Worm (Caenorhabditis elegans): Measurements from ENCODE around the gene T25G12.11.

T25G12.11 gene

DNA sequence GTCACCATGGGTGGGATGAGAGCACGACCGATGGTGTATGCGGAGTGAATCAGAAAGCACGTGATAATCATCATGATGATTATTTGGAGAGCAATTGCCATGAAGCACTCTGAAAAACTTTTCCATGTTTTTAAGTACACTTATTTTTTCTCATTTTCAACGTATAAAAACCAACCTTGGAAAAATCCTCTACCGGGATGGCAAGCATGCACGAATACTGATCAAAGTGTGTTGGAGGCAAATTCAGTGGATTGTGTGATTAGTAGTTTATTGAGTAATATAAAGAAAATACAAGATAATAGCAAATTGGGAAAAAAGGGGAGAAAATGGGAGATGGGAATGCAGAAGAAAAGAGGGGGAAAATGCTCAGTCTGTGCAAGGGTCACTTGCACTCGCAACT, at the start of gene T25G12.11:
TSS of gene T25G12.11 (minus strand) at position 101 of the 400 bp plus-strand sequence.
- TF ChIP-seq nhr-12 (tag; optimal IDR thresholded peaks at IDR 0.05) (no peak), ceh-39 (tag; optimal IDR thresholded peaks at IDR 0.05) (no peak), cnd-1 (tag; optimal IDR thresholded peaks at IDR 0.05) (no peak), nhr-76 (tag; optimal IDR thresholded peaks at IDR 0.05) (no peak), sptf-1 (tag; optimal IDR thresholded peaks at IDR 0.05) (no peak), M03D4.4 (tag; optimal IDR thresholded peaks at IDR 0.05) (no peak), sem-2 (GFP tag; optimal IDR thresholded peaks at IDR 0.05) (no peak), flh-1 (GFP tag; optimal IDR thresholded peaks at IDR 0.05) (no peak), unc-120 (tag; optimal IDR thresholded peaks at IDR 0.05; ENCODE audit: poor library complexity, severe bottlenecking) (no peak)

DNA sequence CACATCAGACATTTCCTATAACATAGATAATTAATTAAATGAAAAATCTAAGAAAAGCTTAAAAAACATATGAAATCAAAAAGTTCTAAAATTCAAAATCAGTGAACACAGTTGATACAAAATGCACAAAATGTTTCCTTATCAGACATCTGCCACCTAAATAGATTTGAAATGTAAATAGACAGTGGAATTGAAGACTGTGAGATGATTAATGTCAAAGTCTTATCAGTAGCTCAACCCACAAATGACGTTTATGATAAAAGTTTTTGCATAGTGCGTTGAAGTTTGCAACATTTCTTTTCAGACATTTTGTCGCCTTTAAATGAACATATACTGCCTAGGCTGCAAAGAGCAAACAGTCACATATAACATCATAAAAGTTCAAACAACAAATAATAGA, 19.4 kb upstream of the T25G12.11 start, which contains the start of gene Y40C7B.4:
TSS of gene Y40C7B.4 (minus strand) at position 19 of the 400 bp plus-strand sequence.
- TF ChIP-seq blmp-1 (tag; optimal IDR thresholded peaks at IDR 0.05) (no peak), nhr-2 (tag; optimal IDR thresholded peaks at IDR 0.05) (no peak), M03D4.4 (tag; optimal IDR thresholded peaks at IDR 0.05) (no peak), nhr-12 (tag; optimal IDR thresholded peaks at IDR 0.05) (no peak), lin-13 (tag; optimal IDR thresholded peaks at IDR 0.05) (no peak), elt-3 (tag; optimal IDR thresholded peaks at IDR 0.05) (no peak), ceh-43 (GFP tag; optimal IDR thresholded peaks at IDR 0.05) (no peak), ham-2 (GFP tag; optimal IDR thresholded peaks at IDR 0.05) (no peak), mls-2 (tag; optimal IDR thresholded peaks at IDR 0.05) (no peak), zip-8 (tag; optimal IDR thresholded peaks at IDR 0.05) (no peak), pha-4 (tag; optimal IDR thresholded peaks at IDR 0.05) (no peak), mep-1 (tag; optimal IDR thresholded peaks at IDR 0.05) (no peak), mab-5 (tag; optimal IDR thresholded peaks at IDR 0.05) (no peak), flh-1 (GFP tag; optimal IDR thresholded peaks at IDR 0.05) (no peak), unc-62 (GFP tag; optimal IDR thresholded peaks at IDR 0.05) (no peak), nhr-237 (tag; optimal IDR thresholded peaks at IDR 0.05) (no peak), elt-1 (tag; optimal IDR thresholded peaks at IDR 0.05; ENCODE audit: borderline replicate concordance, insufficient read depth) (no peak), ces-1 (GFP tag; optimal IDR thresholded peaks at IDR 0.05) (no peak), unc-120 (tag; optimal IDR thresholded peaks at IDR 0.05; ENCODE audit: poor library complexity, severe bottlenecking) (no peak), lin-32 (GFP tag; optimal IDR thresholded peaks at IDR 0.05) (no peak)

DNA sequence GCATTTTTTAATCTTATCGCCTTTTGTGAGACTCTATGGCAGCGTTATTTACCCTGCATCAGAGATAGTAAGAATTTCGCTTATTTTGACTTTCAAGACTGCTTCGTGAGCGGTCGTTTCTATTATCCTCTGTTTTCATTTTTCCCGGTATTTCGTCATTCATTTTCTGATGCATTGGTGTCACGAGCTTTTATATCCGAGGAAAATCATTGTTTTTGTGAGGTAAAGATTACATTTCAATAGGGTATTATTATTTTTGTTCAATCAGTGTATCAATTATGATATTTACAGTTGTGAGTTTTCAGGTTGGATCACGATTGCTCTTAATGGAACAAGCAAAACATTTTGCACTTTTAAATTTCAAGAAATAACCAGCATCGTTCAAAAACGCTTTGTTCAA, 9.9 kb upstream of the T25G12.11 start:
- TF ChIP-seq lin-32 (GFP tag; optimal IDR thresholded peaks at IDR 0.05) (no peak), ztf-11 (tag; optimal IDR thresholded peaks at IDR 0.05) (no peak), tbx-8 (GFP tag; optimal IDR thresholded peaks at IDR 0.05) (no peak), lsy-2 (tag; optimal IDR thresholded peaks at IDR 0.05) (no peak), nhr-237 (tag; optimal IDR thresholded peaks at IDR 0.05) (no peak), sptf-1 (tag; optimal IDR thresholded peaks at IDR 0.05) (no peak), nhr-2 (tag; optimal IDR thresholded peaks at IDR 0.05) (no peak), nhr-12 (tag; optimal IDR thresholded peaks at IDR 0.05) (no peak), blmp-1 (tag; optimal IDR thresholded peaks at IDR 0.05) (no peak), bed-3 (GFP tag; optimal IDR thresholded peaks at IDR 0.05) (no peak)

DNA sequence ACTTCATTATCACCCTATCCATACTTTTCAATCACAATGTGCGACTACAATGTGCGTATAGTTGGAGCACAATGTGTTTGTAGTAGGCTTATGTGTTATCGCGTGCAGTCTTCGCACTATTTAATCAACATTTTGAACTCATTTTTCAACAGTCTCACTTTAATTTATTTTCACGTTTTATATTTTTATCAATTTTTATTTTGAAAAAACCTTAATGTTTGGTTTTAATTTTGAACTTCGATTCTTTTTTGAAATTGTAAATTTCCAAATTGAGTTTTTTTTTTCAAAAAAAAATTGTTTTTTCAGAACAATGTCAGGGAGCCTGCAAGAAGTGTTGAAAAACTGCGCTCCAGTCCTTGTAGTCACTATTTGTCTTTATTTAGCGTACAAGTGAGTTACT, 5.7 kb upstream of the T25G12.11 start, which contains the start of gene T25G12.13:
TSS of gene T25G12.13 (plus strand) at position 301 of the 400 bp plus-strand sequence.
- TF ChIP-seq blmp-1 (tag; optimal IDR thresholded peaks at IDR 0.05) = no peak
- no peak for TF ChIP-seq bed-3 (GFP tag; optimal IDR thresholded peaks at IDR 0.05)
- TF ChIP-seq hlh-1 (tag; optimal IDR thresholded peaks at IDR 0.05) = no peak
- no peak for TF ChIP-seq sem-2 (GFP tag; optimal IDR thresholded peaks at IDR 0.05)
- no peak for TF ChIP-seq mls-2 (tag; optimal IDR thresholded peaks at IDR 0.05)
- TF ChIP-seq ceh-39 (tag; optimal IDR thresholded peaks at IDR 0.05) = no peak
- no peak for TF ChIP-seq unc-62 (GFP tag; optimal IDR thresholded peaks at IDR 0.05)
- TF ChIP-seq nhr-76 (tag; optimal IDR thresholded peaks at IDR 0.05) = no peak
- TF ChIP-seq ham-2 (GFP tag; optimal IDR thresholded peaks at IDR 0.05) = no peak
- TF ChIP-seq pha-4 (tag; optimal IDR thresholded peaks at IDR 0.05) = no peak
- TF ChIP-seq unc-39 (tag; optimal IDR thresholded peaks at IDR 0.05) = no peak
- no peak for TF ChIP-seq lsy-2 (tag; optimal IDR thresholded peaks at IDR 0.05)
- no peak for TF ChIP-seq nhr-12 (tag; optimal IDR thresholded peaks at IDR 0.05)
- no peak for TF ChIP-seq ceh-83 (GFP tag; optimal IDR thresholded peaks at IDR 0.05)
- TF ChIP-seq ztf-11 (tag; optimal IDR thresholded peaks at IDR 0.05) = no peak
- no peak for TF ChIP-seq nhr-237 (tag; optimal IDR thresholded peaks at IDR 0.05)
- TF ChIP-seq mab-5 (tag; optimal IDR thresholded peaks at IDR 0.05) = no peak
- no peak for TF ChIP-seq flh-1 (GFP tag; optimal IDR thresholded peaks at IDR 0.05)
- TF ChIP-seq sptf-1 (tag; optimal IDR thresholded peaks at IDR 0.05) = no peak
- TF ChIP-seq drap-1 (GFP tag; optimal IDR thresholded peaks at IDR 0.05) = no peak

Data from whole organism, mixed stage, embryonic.